Worm (Caenorhabditis elegans): ENCODE results near the gene frk-1.
"Not testable (repeated sequence)": the region's sequence is repeated elsewhere in the genome, so short reads cannot be mapped to it uniquely, and the experiment has no call there.

frk-1 gene

DNA sequence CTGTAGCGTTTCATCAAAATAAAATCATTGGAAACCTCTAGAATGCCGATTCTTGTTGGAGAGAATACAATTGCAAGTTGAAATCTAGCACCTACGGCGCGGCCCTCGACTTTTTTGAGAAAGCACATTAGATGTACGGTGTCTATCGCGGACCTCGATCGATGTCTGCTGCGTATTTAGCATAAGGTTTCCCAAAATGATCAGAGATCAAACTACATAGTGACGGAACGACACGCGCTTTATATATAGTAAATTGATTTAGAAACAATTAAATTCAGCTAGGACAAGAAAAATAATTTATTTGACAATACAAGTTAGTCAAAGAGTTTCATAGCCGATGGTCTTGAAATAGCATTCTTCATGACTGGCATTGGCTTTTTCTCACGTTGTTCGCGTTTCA lies 16.9 kb upstream of the frk-1 start:
- TF ChIP-seq ztf-11 (tag; optimal IDR thresholded peaks at IDR 0.05), result no peak
- TF ChIP-seq hlh-1 (tag; optimal IDR thresholded peaks at IDR 0.05), result no peak
- TF ChIP-seq bed-3 (GFP tag; optimal IDR thresholded peaks at IDR 0.05), result no peak
- no peak for TF ChIP-seq zip-8 (tag; optimal IDR thresholded peaks at IDR 0.05)
- TF ChIP-seq mep-1 (tag; optimal IDR thresholded peaks at IDR 0.05), result no peak
- TF ChIP-seq nhr-28 (tag; optimal IDR thresholded peaks at IDR 0.05), result no peak
- no peak for TF ChIP-seq sptf-1 (tag; optimal IDR thresholded peaks at IDR 0.05)
- no peak for TF ChIP-seq sem-2 (GFP tag; optimal IDR thresholded peaks at IDR 0.05)
- no peak for TF ChIP-seq elt-1 (tag; optimal IDR thresholded peaks at IDR 0.05; ENCODE audit: borderline replicate concordance, insufficient read depth)
- no peak for TF ChIP-seq nhr-76 (tag; optimal IDR thresholded peaks at IDR 0.05)
- no peak for TF ChIP-seq M03D4.4 (tag; optimal IDR thresholded peaks at IDR 0.05)
- no peak for TF ChIP-seq nhr-12 (tag; optimal IDR thresholded peaks at IDR 0.05)
- TF ChIP-seq mab-5 (tag; optimal IDR thresholded peaks at IDR 0.05), result no peak
- TF ChIP-seq lin-32 (GFP tag; optimal IDR thresholded peaks at IDR 0.05), result no peak
- no peak for TF ChIP-seq tbx-8 (GFP tag; optimal IDR thresholded peaks at IDR 0.05)
- no peak for TF ChIP-seq unc-39 (tag; optimal IDR thresholded peaks at IDR 0.05)

DNA sequence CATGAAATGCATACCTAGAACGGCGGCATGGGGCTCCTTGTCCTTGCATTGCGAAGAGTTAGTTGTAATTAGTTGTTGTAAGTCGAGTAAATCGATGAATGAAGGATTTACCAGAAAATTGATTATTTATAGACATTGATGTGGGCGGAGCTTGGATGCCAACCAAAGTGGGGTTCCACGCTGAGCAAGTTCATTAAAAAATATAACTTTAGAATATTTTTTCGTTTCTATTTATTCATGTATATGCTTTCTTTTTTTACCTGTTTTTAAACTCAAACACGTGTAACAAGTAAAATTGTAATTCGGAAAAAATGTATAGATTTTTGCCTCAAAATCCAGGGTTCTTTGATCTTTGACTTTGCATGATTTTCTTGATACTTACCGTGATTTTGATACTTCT lies 15.4 kb upstream of the frk-1 start, which contains the start of gene gipc-2:
Gene gipc-2, minus strand, starts transcription at position 101 of the 400 bp plus-strand sequence.
- TF ChIP-seq hlh-1 (tag; optimal IDR thresholded peaks at IDR 0.05) (no peak), mab-5 (tag; optimal IDR thresholded peaks at IDR 0.05) (no peak), drap-1 (GFP tag; optimal IDR thresholded peaks at IDR 0.05) (no peak), lin-13 (tag; optimal IDR thresholded peaks at IDR 0.05) (no peak), ztf-11 (tag; optimal IDR thresholded peaks at IDR 0.05) (no peak), elt-1 (tag; optimal IDR thresholded peaks at IDR 0.05; ENCODE audit: borderline replicate concordance, insufficient read depth) (no peak), lsy-2 (tag; optimal IDR thresholded peaks at IDR 0.05) (no peak), nhr-237 (tag; optimal IDR thresholded peaks at IDR 0.05) (no peak), zip-8 (tag; optimal IDR thresholded peaks at IDR 0.05) (no peak), ceh-39 (tag; optimal IDR thresholded peaks at IDR 0.05) (no peak), elt-3 (tag; optimal IDR thresholded peaks at IDR 0.05) (no peak), nhr-12 (tag; optimal IDR thresholded peaks at IDR 0.05) (no peak), M03D4.4 (tag; optimal IDR thresholded peaks at IDR 0.05) (no peak), nhr-76 (tag; optimal IDR thresholded peaks at IDR 0.05) (no peak), unc-62 (GFP tag; optimal IDR thresholded peaks at IDR 0.05) (no peak), sptf-1 (tag; optimal IDR thresholded peaks at IDR 0.05) (no peak), nhr-2 (tag; optimal IDR thresholded peaks at IDR 0.05) (no peak), sem-2 (GFP tag; optimal IDR thresholded peaks at IDR 0.05) (no peak), bed-3 (GFP tag; optimal IDR thresholded peaks at IDR 0.05) (no peak)

- not testable (repeated sequence) for TF ChIP-seq drap-1, sem-2, lin-32 (GFP tag; optimal IDR thresholded peaks at IDR 0.05)
Measured at ce11 chrIV:10028779-10029178, 14.2 kb upstream of the frk-1 start, which contains the start of the genes F44D12.16 and msd-2. Gene F44D12.16, plus strand, starts transcription at chrIV:10029079. Gene msd-2, plus strand, starts transcription at chrIV:10029083.

DNA sequence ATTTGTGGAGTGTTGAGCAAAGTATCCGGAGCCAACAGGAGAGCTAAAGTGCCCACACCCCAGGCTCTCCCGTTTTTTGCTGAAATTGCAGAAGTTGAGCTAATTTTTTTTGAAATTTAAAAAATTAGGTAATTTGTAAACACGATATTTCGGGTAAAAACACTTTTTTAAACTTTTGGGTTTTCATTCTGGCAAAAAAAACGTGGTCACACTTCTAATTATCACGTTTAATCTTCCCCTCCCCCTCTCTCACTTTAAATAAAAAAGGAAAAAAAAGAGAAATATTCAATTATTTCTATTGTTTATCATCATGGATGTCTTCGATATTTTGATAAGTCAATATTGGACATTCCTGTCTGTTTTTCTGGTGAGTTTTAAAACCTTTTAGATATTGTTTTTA lies 9.9 kb upstream of the frk-1 start, which contains the start of gene F44D12.6:
Gene F44D12.6, plus strand, starts transcription at position 301 of the 400 bp plus-strand sequence.
- no peak for TF ChIP-seq lin-32 (GFP tag; optimal IDR thresholded peaks at IDR 0.05)
- TF ChIP-seq lsy-2 (tag; optimal IDR thresholded peaks at IDR 0.05), result no peak
- TF ChIP-seq sem-2 (GFP tag; optimal IDR thresholded peaks at IDR 0.05), result no peak
- TF ChIP-seq bed-3 (GFP tag; optimal IDR thresholded peaks at IDR 0.05), result no peak
- TF ChIP-seq drap-1 (GFP tag; optimal IDR thresholded peaks at IDR 0.05), result no peak
- no peak for TF ChIP-seq mep-1 (tag; optimal IDR thresholded peaks at IDR 0.05)
- no peak for TF ChIP-seq pha-4 (tag; optimal IDR thresholded peaks at IDR 0.05)
- no peak for TF ChIP-seq nhr-237 (tag; optimal IDR thresholded peaks at IDR 0.05)
- TF ChIP-seq ceh-43 (GFP tag; optimal IDR thresholded peaks at IDR 0.05), result no peak
- TF ChIP-seq zip-8 (tag; optimal IDR thresholded peaks at IDR 0.05), result no peak
- no peak for TF ChIP-seq ztf-11 (tag; optimal IDR thresholded peaks at IDR 0.05)
- TF ChIP-seq M03D4.4 (tag; optimal IDR thresholded peaks at IDR 0.05), result no peak
- TF ChIP-seq unc-39 (tag; optimal IDR thresholded peaks at IDR 0.05), result no peak

- TF ChIP-seq hlh-1 (tag; optimal IDR thresholded peaks at IDR 0.05), result no peak
- TF ChIP-seq ces-1 (GFP tag; optimal IDR thresholded peaks at IDR 0.05), result no peak
Measured at ce11 chrIV:10036966-10037365, 6.0 kb upstream of the frk-1 start, which contains the start of gene F44D12.10. Gene F44D12.10, minus strand, starts transcription at chrIV:10037066.

ce11 chrIV:10040803-10041202 lies 2.2 kb upstream of the frk-1 start, which contains the start of gene dhs-31:
Gene dhs-31, minus strand, starts transcription at chrIV:10040903.
- TF ChIP-seq sem-2 (GFP tag; optimal IDR thresholded peaks at IDR 0.05), result no peak
- no peak for TF ChIP-seq mep-1 (tag; optimal IDR thresholded peaks at IDR 0.05)
- no peak for TF ChIP-seq M03D4.4 (tag; optimal IDR thresholded peaks at IDR 0.05)
- TF ChIP-seq lin-13 (tag; optimal IDR thresholded peaks at IDR 0.05), result no peak
- TF ChIP-seq ceh-39 (tag; optimal IDR thresholded peaks at IDR 0.05), result no peak
- no peak for TF ChIP-seq flh-1 (GFP tag; optimal IDR thresholded peaks at IDR 0.05)
- TF ChIP-seq nhr-237 (tag; optimal IDR thresholded peaks at IDR 0.05), result no peak
- no peak for TF ChIP-seq cnd-1 (tag; optimal IDR thresholded peaks at IDR 0.05)
- no peak for TF ChIP-seq ham-2 (GFP tag; optimal IDR thresholded peaks at IDR 0.05)
- TF ChIP-seq unc-120 (tag; optimal IDR thresholded peaks at IDR 0.05; ENCODE audit: poor library complexity, severe bottlenecking), result no peak
- no peak for TF ChIP-seq sptf-1 (tag; optimal IDR thresholded peaks at IDR 0.05)
- no peak for TF ChIP-seq nhr-12 (tag; optimal IDR thresholded peaks at IDR 0.05)
- no peak for TF ChIP-seq unc-39 (tag; optimal IDR thresholded peaks at IDR 0.05)
- no peak for TF ChIP-seq bed-3 (GFP tag; optimal IDR thresholded peaks at IDR 0.05)
- no peak for TF ChIP-seq snpc-4 (tag; optimal IDR thresholded peaks at IDR 0.05)
